Worm (Caenorhabditis elegans) whole organism, L4 larva: ENCODE results near the gene nhr-183.
A peak's percentile ranks its signal among the peaks of the same experiment; 100 is the strongest.

Experiments
- D1046.2 ChIP-seq: fragments of 200-800 bp; sonication (Bioruptor generic); IDR thresholded peaks from 2 replicates; pipeline ENCODE4 v1.3.6; 2022; ENCODE audit warnings: missing genetic modification characterization, missing compliant biosample characterization
- F10B5.3 ChIP-seq: sonication (generic microtip); optimal IDR thresholded peaks from 2 replicates; lab custom pipeline; 2016; ENCODE audit warnings: mild to moderate bottlenecking, missing genetic modification characterization, missing compliant biosample characterization
- F37D6.2 ChIP-seq: sonication (generic microtip); optimal IDR thresholded peaks from 2 replicates; lab custom pipeline; 2016; ENCODE audit warnings: mild to moderate bottlenecking, missing genetic modification characterization, missing compliant biosample characterization
- F49E8.2 ChIP-seq: sonication (generic microtip); optimal IDR thresholded peaks from 2 replicates; lab custom pipeline; 2016; ENCODE audit warnings: missing compliant biosample characterization, mild to moderate bottlenecking, missing genetic modification characterization, borderline replicate concordance
- R02D3.7 ChIP-seq: fragments of 150-350 bp; sonication (generic microtip); optimal IDR thresholded peaks from 3 replicates; lab custom pipeline; 2014; ENCODE audit warnings: missing biosample characterization, missing genetic modification characterization
- T20F7.1 ChIP-seq: fragments of 200-800 bp; sonication (Bioruptor generic); optimal IDR thresholded peaks from 2 replicates; lab custom pipeline; 2018; ENCODE audit warnings: mild to moderate bottlenecking, missing genetic modification characterization, missing compliant biosample characterization
- Y105C5A.15 ChIP-seq: fragments of 200-800 bp; sonication (Bioruptor generic); IDR thresholded peaks from 2 replicates; pipeline ENCODE4 v1.3.6; 2022; ENCODE audit warnings: missing genetic modification characterization, missing compliant biosample characterization
- Y48G9A.11 ChIP-seq: fragments of 200-800 bp; sonication (Bioruptor generic); IDR thresholded peaks from 2 replicates; pipeline ENCODE4 v1.3.6; 2022; ENCODE audit warnings: missing genetic modification reagents, missing genetic modification characterization, missing compliant biosample characterization
- Y5F2A.4 ChIP-seq: fragments of 200-800 bp; sonication (Bioruptor generic); optimal IDR thresholded peaks from 2 replicates; lab custom pipeline; 2018; ENCODE audit warnings: mild to moderate bottlenecking, missing genetic modification characterization, missing compliant biosample characterization
- ZK337.2 ChIP-seq: fragments of 200-800 bp; sonication (Bioruptor generic); IDR thresholded peaks from 2 replicates; pipeline ENCODE4 v1.3.6; 2022; ENCODE audit warnings: missing genetic modification reagents, missing genetic modification characterization, missing compliant biosample characterization
- aha-1 ChIP-seq: fragments of 150-350 bp; peaks from one replicate; lab custom pipeline; 2014; ENCODE audit warnings: missing biosample characterization, missing genetic modification characterization
- aly-2 ChIP-seq: sonication (generic microtip); optimal IDR thresholded peaks from 2 replicates; lab custom pipeline; 2018; ENCODE audit warnings: missing biosample characterization, missing genetic modification characterization
- ama-1 ChIP-seq: fragments of 150-350 bp; optimal IDR thresholded peaks from 2 replicates; lab custom pipeline; 2014; ENCODE audit warnings: inconsistent platforms, mixed read lengths
- ceh-32 ChIP-seq: sonication (generic microtip); optimal IDR thresholded peaks from 2 replicates; lab custom pipeline; 2016; ENCODE audit warnings: mild to moderate bottlenecking, missing genetic modification characterization, missing compliant biosample characterization; ENCODE audit not compliant: poor library complexity
- ceh-62 ChIP-seq: sonication (generic microtip); optimal IDR thresholded peaks from 2 replicates; lab custom pipeline; 2017; ENCODE audit warnings: missing biosample characterization, missing genetic modification characterization
- daf-16 ChIP-seq, 3 experiments: sonication (generic microtip); optimal IDR thresholded peaks; 2 replicates each; lab custom pipeline; 2016 to 2017; ENCODE audit warnings: missing genetic modification characterization in 3 of 3, missing genetic modification reagents in 3 of 3, mild to moderate bottlenecking in 2 of 3, missing compliant biosample characterization in 2 of 3, missing biosample characterization in 1 of 3, moderate library complexity in 1 of 3
- daf-8 ChIP-seq: fragments of 200-800 bp; sonication (Bioruptor generic); IDR thresholded peaks from 2 replicates; pipeline ENCODE4 v1.3.6; 2022; ENCODE audit warnings: missing genetic modification characterization, missing compliant biosample characterization
- dmd-6 ChIP-seq: fragments of 200-800 bp; sonication (Bioruptor generic); IDR thresholded peaks from 2 replicates; pipeline ENCODE4 v1.3.6; 2022; ENCODE audit warnings: missing genetic modification reagents, missing genetic modification characterization, missing compliant biosample characterization
- dpl-1 ChIP-seq: fragments of 150-350 bp; optimal IDR thresholded peaks from 2 replicates; lab custom pipeline; 2014; ENCODE audit warnings: missing biosample characterization, missing genetic modification reagents, missing genetic modification characterization
- dve-1 ChIP-seq: sonication (generic microtip); optimal IDR thresholded peaks from 2 replicates; lab custom pipeline; 2017; ENCODE audit warnings: antibody characterized with exemption, mild to moderate bottlenecking, missing genetic modification characterization, missing compliant biosample characterization; ENCODE audit not compliant: insufficient read depth
- hif-1 ChIP-seq, 2 experiments: sonication (generic microtip); optimal IDR thresholded peaks; 2 replicates each; lab custom pipeline; 2016 to 2017; ENCODE audit warnings: missing compliant biosample characterization in 2 of 2, missing genetic modification characterization in 2 of 2, missing genetic modification reagents in 2 of 2, missing genotype in 2 of 2, mild to moderate bottlenecking in 1 of 2
- hlh-30 ChIP-seq: sonication (generic microtip); optimal IDR thresholded peaks from 2 replicates; lab custom pipeline; 2017; ENCODE audit warnings: antibody characterized with exemption, mild to moderate bottlenecking, missing genetic modification characterization, missing compliant biosample characterization; ENCODE audit not compliant: insufficient read depth
- hmg-1.1 ChIP-seq: fragments of 200-800 bp; sonication (Bioruptor generic); IDR thresholded peaks from 2 replicates; pipeline ENCODE4 v1.3.6; 2022; ENCODE audit warnings: missing genetic modification reagents, missing genetic modification characterization, missing compliant biosample characterization
- lin-1 ChIP-seq: fragments of 200-800 bp; sonication (Bioruptor generic); IDR thresholded peaks from 2 replicates; pipeline ENCODE4 v1.3.6; 2022; ENCODE audit warnings: missing genetic modification reagents, missing genetic modification characterization, missing compliant biosample characterization
- lin-29 ChIP-seq: fragments of 200-800 bp; sonication (Bioruptor generic); IDR thresholded peaks from 2 replicates; pipeline ENCODE4 v1.3.6; 2022; ENCODE audit warnings: missing genetic modification reagents, missing genetic modification characterization, missing compliant biosample characterization
- lin-39 ChIP-seq: fragments of 150-350 bp; optimal IDR thresholded peaks from 2 replicates; lab custom pipeline; 2014; ENCODE audit warnings: missing biosample characterization, missing genetic modification reagents, missing genetic modification characterization
- lsy-2 ChIP-seq, 2 experiments: fragments of 150-350 bp in 1 of 2; sonication (generic microtip) in 1 of 2; optimal IDR thresholded peaks; 2 replicates each; lab custom pipeline; 2014 to 2017; ENCODE audit warnings: missing biosample characterization in 2 of 2, missing genetic modification characterization in 2 of 2
- madf-9 ChIP-seq: fragments of 200-800 bp; sonication (Bioruptor generic); conservative IDR thresholded peaks from 2 replicates; pipeline ENCODE4 v1.3.6; 2022; ENCODE audit warnings: missing genetic modification reagents, missing genetic modification characterization, missing compliant biosample characterization
- mes-2 ChIP-seq: sonication (generic microtip); optimal IDR thresholded peaks from 2 replicates; lab custom pipeline; 2016; ENCODE audit warnings: missing genotype, mild to moderate bottlenecking, missing genetic modification characterization, missing compliant biosample characterization; ENCODE audit not compliant: poor library complexity, severe bottlenecking
- mxl-3 ChIP-seq: fragments of 200-800 bp; sonication (Bioruptor generic); optimal IDR thresholded peaks from 2 replicates; lab custom pipeline; 2018; ENCODE audit warnings: mild to moderate bottlenecking, missing genetic modification characterization, missing compliant biosample characterization
- nhr-10 ChIP-seq: fragments of 150-350 bp; optimal IDR thresholded peaks from 2 replicates; lab custom pipeline; 2014; ENCODE audit warnings: missing biosample characterization, missing genetic modification characterization
- nhr-28 ChIP-seq: fragments of 150-350 bp; optimal IDR thresholded peaks from 2 replicates; lab custom pipeline; 2014; ENCODE audit warnings: missing biosample characterization, missing genetic modification characterization
- nhr-76 ChIP-seq: fragments of 150-350 bp; optimal IDR thresholded peaks from 2 replicates; lab custom pipeline; 2014; ENCODE audit warnings: missing biosample characterization, missing genetic modification characterization
- php-3 ChIP-seq: fragments of 200-800 bp; sonication (Bioruptor generic); IDR thresholded peaks from 2 replicates; pipeline ENCODE4 v1.3.6; 2022; ENCODE audit warnings: missing genetic modification reagents, missing genetic modification characterization, missing compliant biosample characterization
- pqm-1 ChIP-seq: sonication (generic microtip); optimal IDR thresholded peaks from 2 replicates; lab custom pipeline; 2017; ENCODE audit warnings: missing biosample characterization, missing genetic modification characterization
- rbr-2 ChIP-seq: sonication (generic microtip); optimal IDR thresholded peaks from 2 replicates; lab custom pipeline; 2016; ENCODE audit warnings: missing genotype, missing genetic modification characterization, missing compliant biosample characterization
- saeg-2 ChIP-seq: fragments of 200-800 bp; sonication (Bioruptor generic); IDR thresholded peaks from 2 replicates; pipeline ENCODE4 v1.3.6; 2022; ENCODE audit warnings: missing genetic modification reagents, missing genetic modification characterization, missing compliant biosample characterization
- snpc-1.2 ChIP-seq: fragments of 200-800 bp; sonication (Bioruptor generic); IDR thresholded peaks from 2 replicates; pipeline ENCODE4 v1.3.6; 2022; ENCODE audit warnings: missing genetic modification reagents, missing genetic modification characterization, missing compliant biosample characterization
- spr-3 ChIP-seq: fragments of 200-800 bp; sonication (Bioruptor generic); optimal IDR thresholded peaks from 2 replicates; lab custom pipeline; 2018; ENCODE audit warnings: mild to moderate bottlenecking, missing genetic modification characterization, missing compliant biosample characterization
- tra-1 ChIP-seq: fragments of 200-800 bp; sonication (Bioruptor generic); IDR thresholded peaks from 2 replicates; pipeline ENCODE4 v1.3.6; 2022; ENCODE audit warnings: missing genetic modification reagents, missing genetic modification characterization, missing compliant biosample characterization

The nhr-183 gene

ce11 chrV:2300905-2301304, 36.5 kb upstream of the nhr-183 start, which contains the start of gene Y19D10B.8:
TSS of gene Y19D10B.8 (minus strand) at chrV:2301005.
- no peak for TF ChIP-seq ama-1 (lab: Kevin White, UChicago)
- TF ChIP-seq mxl-3 = no peak
- no peak for TF ChIP-seq lin-1
- TF ChIP-seq lin-29 (GFP tag; lab: Robert Waterston, UW) = no peak
- TF ChIP-seq ZK337.2 (GFP tag; lab: Robert Waterston, UW) = no peak
- no peak for TF ChIP-seq Y105C5A.15 (GFP tag; lab: Robert Waterston, UW)

- TF ChIP-seq F37D6.2 (tag; lab: Kevin White, UChicago) = no peak
- peak; percentile 13 for TF ChIP-seq pqm-1
Observed at ce11 chrV:2294577-2294976, 30.1 kb upstream of the nhr-183 start, which contains the start of gene nhr-226. TSS of gene nhr-226 (plus strand) at chrV:2294877.

ce11 chrV:2292240-2292639, 27.8 kb upstream of the nhr-183 start, which contains the start of gene nhr-115:
TSS of gene nhr-115 (plus strand) at chrV:2292540.
- TF ChIP-seq R02D3.7 (tag; lab: Kevin White, UChicago) (no peak), pqm-1 (peak; percentile 14), dmd-6 (GFP tag; lab: Robert Waterston, UW) (peak; percentile 26; the same call in 1 of the 2 replicates), nhr-28 (tag; lab: Kevin White, UChicago) (peak; percentile 41), F10B5.3 (no peak), lin-39 (no peak), ama-1 (lab: Kevin White, UChicago) (no peak), nhr-76 (tag; lab: Kevin White, UChicago) (no peak), snpc-1.2 (no peak)

- no peak for TF ChIP-seq mes-2
- TF ChIP-seq dve-1 (tag; lab: Kevin White, UChicago) = peak; percentile 8
Observed at ce11 chrV:2290329-2290728, 25.9 kb upstream of the nhr-183 start, which contains the start of gene nhr-225. TSS of gene nhr-225 (minus strand) at chrV:2290474.

ce11 chrV:2285107-2285506, 20.7 kb upstream of the nhr-183 start, which contains the start of gene nhr-227:
TSS of gene nhr-227 (plus strand) at chrV:2285432.
- peak; percentile 31 for TF ChIP-seq dve-1 (tag; lab: Kevin White, UChicago)
- no peak for TF ChIP-seq hmg-1.1 (GFP tag; lab: Robert Waterston, UW)
- TF ChIP-seq Y5F2A.4 = no peak
- TF ChIP-seq hlh-30 (tag; lab: Kevin White, UChicago) = peak; percentile 12
- TF ChIP-seq T20F7.1 (GFP tag; lab: Kevin White, UChicago) = peak; percentile 33
- peak; percentile 75 for TF ChIP-seq aha-1 (tag; lab: Kevin White, UChicago)
- TF ChIP-seq nhr-28 (tag; lab: Kevin White, UChicago) = peak; percentile 51
- TF ChIP-seq, all 104 proteins: peak for 5

ce11 chrV:2281499-2281898, 17.1 kb upstream of the nhr-183 start, which contains the start of gene nhr-228:
TSS of gene nhr-228 (plus strand) at chrV:2281759.
- TF ChIP-seq Y48G9A.11 (GFP tag; lab: Robert Waterston, UW) (no peak), dpl-1 (GFP tag; lab: Kevin White, UChicago) (no peak), aha-1 (tag; lab: Kevin White, UChicago) (peak; percentile 90), lin-39 (no peak), tra-1 (GFP tag; lab: Robert Waterston, UW) (no peak), hif-1 (tag; optimal IDR thresholded peaks at IDR 0.05; lab: Kevin White, UChicago) (peak in 1 of 2 experiments; percentile 12), daf-8 (GFP tag; lab: Robert Waterston, UW) (no peak), php-3 (GFP tag; lab: Robert Waterston, UW) (no peak), D1046.2 (GFP tag; lab: Robert Waterston, UW) (no peak), nhr-10 (tag; lab: Kevin White, UChicago) (no peak), spr-3 (GFP tag; lab: Kevin White, UChicago) (no peak), nhr-28 (tag; lab: Kevin White, UChicago) (peak; percentile 81), saeg-2 (no peak), madf-9 (GFP tag; lab: Robert Waterston, UW) (no peak), F10B5.3 (no peak), aly-2 (tag; lab: Kevin White, UChicago) (no peak), snpc-1.2 (no peak), rbr-2 (tag; lab: Kevin White, UChicago) (no peak), lsy-2 (tag; optimal IDR thresholded peaks at IDR 0.05; lab: Kevin White, UChicago) (peak in 1 of 2 experiments; percentile 54), ceh-32 (tag; lab: Kevin White, UChicago) (no peak), hlh-30 (tag; lab: Kevin White, UChicago) (peak; percentile 47), F49E8.2 (tag; lab: Kevin White, UChicago) (no peak), ceh-62 (tag; lab: Kevin White, UChicago) (no peak), daf-16 (GFP tag; optimal IDR thresholded peaks at IDR 0.05; lab: Kevin White, UChicago) (no peak), daf-16 (tag; optimal IDR thresholded peaks at IDR 0.05; lab: Kevin White, UChicago) (peak; percentile 49)
